Fruit fly (Drosophila melanogaster): ENCODE data around the gene sno.
A peak's percentile ranks its signal among the peaks of the same experiment; 100 is the strongest.

dm6 chrX:13220418-13220817 is 8.9 kb upstream of the sno start:
- TF ChIP-seq CG17806 (tag; optimal IDR thresholded peaks at IDR 0.05): no peak
- no peak for TF ChIP-seq Pif1B (GFP tag; optimal IDR thresholded peaks at IDR 0.05)
- TF ChIP-seq Ets98B (GFP tag; IDR thresholded peaks at IDR 0.05): no peak
- TF ChIP-seq D1 (tag; optimal IDR thresholded peaks at IDR 0.05): no peak
- TF ChIP-seq EcR (GFP tag; optimal IDR thresholded peaks at IDR 0.05): no peak
- TF ChIP-seq CG8301 (tag; optimal IDR thresholded peaks at IDR 0.05): no peak
- no peak for TF ChIP-seq CG10348 (GFP tag; IDR thresholded peaks at IDR 0.05)
- TF ChIP-seq CG8159 (tag; optimal IDR thresholded peaks at IDR 0.05): peak; percentile 54
- TF ChIP-seq Pif1A (GFP tag; optimal IDR thresholded peaks at IDR 0.05): no peak
- no peak for TF ChIP-seq CG32121 (GFP tag; IDR thresholded peaks at IDR 0.05)
- no peak for TF ChIP-seq fd96Ca (GFP tag; IDR thresholded peaks at IDR 0.05)
